Worm (Caenorhabditis elegans): ENCODE results near the gene gei-8.

- TF ChIP-seq nhr-28 (tag; optimal IDR thresholded peaks at IDR 0.05) = no peak
- no peak for TF ChIP-seq unc-39 (tag; optimal IDR thresholded peaks at IDR 0.05)
- no peak for TF ChIP-seq blmp-1 (tag; optimal IDR thresholded peaks at IDR 0.05)
- TF ChIP-seq tbx-8 (GFP tag; optimal IDR thresholded peaks at IDR 0.05) = no peak
- no peak for TF ChIP-seq nhr-12 (tag; optimal IDR thresholded peaks at IDR 0.05)
- TF ChIP-seq nhr-76 (tag; optimal IDR thresholded peaks at IDR 0.05) = no peak
- TF ChIP-seq ztf-11 (tag; optimal IDR thresholded peaks at IDR 0.05) = no peak
- no peak for TF ChIP-seq mls-2 (tag; optimal IDR thresholded peaks at IDR 0.05)
- no peak for TF ChIP-seq lsy-2 (tag; optimal IDR thresholded peaks at IDR 0.05)
- TF ChIP-seq snpc-4 (tag; optimal IDR thresholded peaks at IDR 0.05) = no peak
- TF ChIP-seq bed-3 (GFP tag; optimal IDR thresholded peaks at IDR 0.05) = no peak
- no peak for TF ChIP-seq unc-62 (GFP tag; optimal IDR thresholded peaks at IDR 0.05)
- TF ChIP-seq pha-4 (tag; optimal IDR thresholded peaks at IDR 0.05) = no peak
Observed at ce11 chrIII:8142217-8142616, 21.2 kb upstream of the gei-8 start.
